Fruit fly (Drosophila melanogaster) whole organism, embryonic: ENCODE results near the gene CCHa1.

Experiments used
- CG10147 ChIP-seq: fragments of 200-800 bp; sonication (Bioruptor generic); optimal IDR thresholded peaks from 2 replicates; lab custom pipeline; 2019; ENCODE audit warnings: missing biosample characterization, mild to moderate bottlenecking, missing genetic modification characterization, moderate library complexity
- CG1024 ChIP-seq: fragments of 200-800 bp; sonication (Bioruptor generic); IDR thresholded peaks from 2 replicates; pipeline ENCODE4 v1.3.6; 2022; ENCODE audit warnings: missing biosample characterization, missing genetic modification characterization
- CG10431 ChIP-seq: fragments of 200-800 bp; sonication (Bioruptor generic); optimal IDR thresholded peaks from 3 replicates; lab custom pipeline; 2018; ENCODE audit warnings: missing biosample characterization, mild to moderate bottlenecking, missing genetic modification characterization
- CG12299 ChIP-seq: fragments of 200-800 bp; sonication (Bioruptor generic); optimal IDR thresholded peaks from 2 replicates; lab custom pipeline; 2018; ENCODE audit warnings: missing biosample characterization, mild to moderate bottlenecking, missing genetic modification characterization
- CG12942 ChIP-seq: fragments of 200-800 bp; sonication (Bioruptor generic); optimal IDR thresholded peaks from 3 replicates; lab custom pipeline; 2016; ENCODE audit warnings: missing biosample characterization, missing genetic modification characterization
- CG13624 ChIP-seq: fragments of 200-800 bp; sonication (Bioruptor generic); optimal IDR thresholded peaks from 2 replicates; lab custom pipeline; 2016; ENCODE audit warnings: missing biosample characterization, missing genetic modification characterization
- CG14710 ChIP-seq: fragments of 200-800 bp; sonication (Bioruptor generic); optimal IDR thresholded peaks from 3 replicates; lab custom pipeline; 2019; ENCODE audit warnings: missing biosample characterization, mild to moderate bottlenecking, missing genetic modification characterization, moderate library complexity
- CG17612 ChIP-seq: fragments of 200-800 bp; sonication (Bioruptor generic); IDR thresholded peaks from 2 replicates; pipeline ENCODE4 v1.3.6; 2022; ENCODE audit warnings: missing biosample characterization, missing genetic modification characterization
- CG3065 ChIP-seq: fragments of 200-800 bp; sonication (Bioruptor generic); optimal IDR thresholded peaks from 2 replicates; lab custom pipeline; 2016; ENCODE audit warnings: missing biosample characterization, missing genetic modification characterization
- CG31365 ChIP-seq: fragments of 200-800 bp; sonication (Bioruptor generic); optimal IDR thresholded peaks from 2 replicates; lab custom pipeline; 2018; ENCODE audit warnings: missing biosample characterization, mild to moderate bottlenecking, missing genetic modification characterization
- CG31388 ChIP-seq: fragments of 200-800 bp; sonication (Bioruptor generic); optimal IDR thresholded peaks from 2 replicates; lab custom pipeline; 2016; ENCODE audit warnings: missing biosample characterization, missing genetic modification characterization
- CG32532 ChIP-seq: fragments of 200-800 bp; sonication (Bioruptor generic); IDR thresholded peaks from 2 replicates; pipeline ENCODE4 v1.3.6; 2022; ENCODE audit warnings: missing biosample characterization, missing genetic modification characterization
- CG3407 ChIP-seq: fragments of 200-800 bp; sonication (Bioruptor generic); optimal IDR thresholded peaks from 2 replicates; lab custom pipeline; 2018; ENCODE audit warnings: missing biosample characterization, mild to moderate bottlenecking, missing genetic modification characterization
- CG4617 ChIP-seq: fragments of 200-800 bp; sonication (Bioruptor generic); optimal IDR thresholded peaks from 3 replicates; lab custom pipeline; 2016; ENCODE audit warnings: missing biosample characterization, missing genetic modification characterization, borderline replicate concordance
- CG6765 ChIP-seq: fragments of 200-800 bp; sonication (Bioruptor generic); optimal IDR thresholded peaks from 3 replicates; lab custom pipeline; 2017; ENCODE audit warnings: missing biosample characterization, mild to moderate bottlenecking, missing genetic modification characterization
- CG6813 ChIP-seq: fragments of 200-800 bp; sonication (Bioruptor generic); optimal IDR thresholded peaks from 2 replicates; lab custom pipeline; 2017; ENCODE audit warnings: missing biosample characterization, missing genetic modification characterization, mild to moderate bottlenecking, moderate library complexity, missing genetic modification reagents
- CG7556 ChIP-seq: fragments of 200-800 bp; sonication (Bioruptor generic); optimal IDR thresholded peaks from 2 replicates; lab custom pipeline; 2017; ENCODE audit warnings: missing biosample characterization, mild to moderate bottlenecking, missing genetic modification characterization
- CG7928 ChIP-seq: fragments of 200-800 bp; sonication (Bioruptor generic); optimal IDR thresholded peaks from 2 replicates; lab custom pipeline; 2017; ENCODE audit warnings: missing biosample characterization, mild to moderate bottlenecking, missing genetic modification characterization
- CG8089 ChIP-seq: fragments of 200-800 bp; sonication (Bioruptor generic); optimal IDR thresholded peaks from 3 replicates; lab custom pipeline; 2016; ENCODE audit warnings: missing biosample characterization, missing genetic modification characterization
- CG8478 ChIP-seq: fragments of >200 bp; optimal IDR thresholded peaks from 2 replicates; lab custom pipeline; 2018
- CG9609 ChIP-seq: fragments of 200-800 bp; sonication (Bioruptor generic); optimal IDR thresholded peaks from 3 replicates; lab custom pipeline; 2016; ENCODE audit warnings: missing biosample characterization, missing genetic modification characterization
- CG9727 ChIP-seq: fragments of 200-800 bp; sonication (Bioruptor generic); optimal IDR thresholded peaks from 3 replicates; lab custom pipeline; 2017; ENCODE audit warnings: missing biosample characterization, mild to moderate bottlenecking, missing genetic modification characterization
- Drgx ChIP-seq: fragments of 200-800 bp; sonication (Bioruptor generic); IDR thresholded peaks from 2 replicates; pipeline ENCODE4 v1.3.6; 2022; ENCODE audit warnings: missing biosample characterization, missing genetic modification characterization
- HmgZ ChIP-seq: fragments of 200-800 bp; sonication (Bioruptor generic); optimal IDR thresholded peaks from 2 replicates; lab custom pipeline; 2018; ENCODE audit warnings: missing biosample characterization, mild to moderate bottlenecking, missing genetic modification characterization
- Hr51 ChIP-seq, 2 experiments: fragments of 200-800 bp; sonication (Bioruptor generic); optimal IDR thresholded peaks; 2 replicates in 1 of 2; 3 replicates in 1 of 2; lab custom pipeline; 2016 to 2018; ENCODE audit warnings: missing biosample characterization in 2 of 2, missing genetic modification characterization in 2 of 2, mild to moderate bottlenecking in 1 of 2, moderate library complexity in 1 of 2
- Meics ChIP-seq: fragments of 200-800 bp; sonication (Bioruptor generic); optimal IDR thresholded peaks from 2 replicates; lab custom pipeline; 2017; ENCODE audit warnings: missing biosample characterization, mild to moderate bottlenecking, missing genetic modification characterization
- Oaz ChIP-seq: fragments of 200-800 bp; sonication (Bioruptor generic); IDR thresholded peaks from 2 replicates; pipeline ENCODE4 v1.3.6; 2022; ENCODE audit warnings: missing biosample characterization, missing genetic modification characterization
- Optix ChIP-seq: fragments of 200-800 bp; sonication (Bioruptor generic); IDR thresholded peaks from 3 replicates; pipeline ENCODE4 v1.3.6; 2022; ENCODE audit warnings: missing biosample characterization, missing genetic modification characterization
- Ptx1 ChIP-seq: fragments of 200-800 bp; sonication (Bioruptor generic); IDR thresholded peaks from 2 replicates; pipeline ENCODE4 v1.3.6; 2022; ENCODE audit warnings: missing biosample characterization, missing genetic modification characterization
- Scr ChIP-seq: fragments of 200-800 bp; sonication (Bioruptor generic); IDR thresholded peaks from 2 replicates; pipeline ENCODE4 v1.3.6; 2022; ENCODE audit warnings: missing biosample characterization, missing genetic modification characterization; ENCODE audit not compliant: partially characterized antibody
- Sox100B ChIP-seq: fragments of 200-800 bp; sonication (Bioruptor generic); optimal IDR thresholded peaks from 3 replicates; lab custom pipeline; 2018; ENCODE audit warnings: missing biosample characterization, mild to moderate bottlenecking, missing genetic modification characterization
- Trl ChIP-seq, 3 experiments: fragments of >200 bp in 2 of 3; fragments of 200-800 bp in 1 of 3; sonication (Bioruptor generic) in 1 of 3; optimal IDR thresholded peaks; 2 replicates in 1 of 3; 3 replicates in 2 of 3; lab custom pipeline; 2016 to 2017; ENCODE audit warnings: missing biosample characterization in 1 of 3, missing genetic modification characterization in 1 of 3
- bcd ChIP-seq: fragments of 200-800 bp; sonication (Bioruptor generic); optimal IDR thresholded peaks from 2 replicates; lab custom pipeline; 2017; ENCODE audit warnings: missing biosample characterization, mild to moderate bottlenecking, missing genetic modification characterization
- bsh ChIP-seq, 2 experiments: fragments of 200-800 bp; sonication (Bioruptor generic); optimal IDR thresholded peaks; 2 replicates each; lab custom pipeline; 2017 to 2018; ENCODE audit warnings: mild to moderate bottlenecking in 2 of 2, missing biosample characterization in 2 of 2, missing genetic modification characterization in 2 of 2, moderate library complexity in 1 of 2
- cas ChIP-seq: fragments of 200-800 bp; sonication (Bioruptor generic); IDR thresholded peaks from 2 replicates; pipeline ENCODE4 v1.3.6; 2022; ENCODE audit warnings: missing biosample characterization, missing genetic modification characterization
- cg ChIP-seq: fragments of 200-800 bp; sonication (Bioruptor generic); optimal IDR thresholded peaks from 3 replicates; lab custom pipeline; 2019; ENCODE audit warnings: missing biosample characterization, mild to moderate bottlenecking, missing genetic modification characterization, moderate library complexity
- da ChIP-seq: fragments of 200-800 bp; sonication (Bioruptor generic); optimal IDR thresholded peaks from 2 replicates; lab custom pipeline; 2016; ENCODE audit warnings: missing biosample characterization, missing genetic modification characterization
- dmrt11E ChIP-seq: fragments of 200-800 bp; sonication (Bioruptor generic); optimal IDR thresholded peaks from 3 replicates; lab custom pipeline; 2018; ENCODE audit warnings: missing biosample characterization, mild to moderate bottlenecking, missing genetic modification characterization, moderate library complexity
- dmrt99B ChIP-seq: fragments of 200-800 bp; sonication (Bioruptor generic); optimal IDR thresholded peaks from 2 replicates; lab custom pipeline; 2018; ENCODE audit warnings: missing biosample characterization, mild to moderate bottlenecking, missing genetic modification characterization, moderate library complexity
- grn ChIP-seq: fragments of 200-800 bp; sonication (Bioruptor generic); optimal IDR thresholded peaks from 3 replicates; lab custom pipeline; 2017; ENCODE audit warnings: missing biosample characterization, missing genetic modification characterization
- lab ChIP-seq: fragments of 200-800 bp; sonication (Bioruptor generic); optimal IDR thresholded peaks from 3 replicates; lab custom pipeline; 2017; ENCODE audit warnings: missing biosample characterization, missing genetic modification characterization, mild to moderate bottlenecking, moderate library complexity, missing genetic modification reagents
- lbe ChIP-seq: fragments of 200-800 bp; sonication (Bioruptor generic); optimal IDR thresholded peaks from 2 replicates; lab custom pipeline; 2016; ENCODE audit warnings: missing biosample characterization, mild to moderate bottlenecking, missing genetic modification characterization
- mam ChIP-seq: fragments of 200-800 bp; sonication (Bioruptor generic); optimal IDR thresholded peaks from 3 replicates; lab custom pipeline; 2016; ENCODE audit warnings: missing biosample characterization, missing genetic modification characterization
- mirr ChIP-seq: fragments of 200-800 bp; sonication (Bioruptor generic); optimal IDR thresholded peaks from 3 replicates; lab custom pipeline; 2018; ENCODE audit warnings: missing biosample characterization, mild to moderate bottlenecking, missing genetic modification characterization
- pfk ChIP-seq: fragments of 200-800 bp; sonication (Bioruptor generic); optimal IDR thresholded peaks from 2 replicates; lab custom pipeline; 2018; ENCODE audit warnings: missing biosample characterization, mild to moderate bottlenecking, missing genetic modification characterization, moderate library complexity
- pzg ChIP-seq: fragments of 200-800 bp; sonication (Bioruptor generic); optimal IDR thresholded peaks from 3 replicates; lab custom pipeline; 2018; ENCODE audit warnings: missing biosample characterization, mild to moderate bottlenecking, missing genetic modification characterization, moderate library complexity
- ro ChIP-seq: fragments of 200-800 bp; sonication (Bioruptor generic); IDR thresholded peaks from 2 replicates; pipeline ENCODE4 v1.3.6; 2022; ENCODE audit warnings: missing biosample characterization, missing genetic modification characterization
- trh ChIP-seq: fragments of 200-800 bp; sonication (Bioruptor generic); optimal IDR thresholded peaks from 2 replicates; lab custom pipeline; 2016; ENCODE audit warnings: missing biosample characterization, missing genetic modification characterization
- unpg ChIP-seq: fragments of 200-800 bp; sonication (Bioruptor generic); optimal IDR thresholded peaks from 3 replicates; lab custom pipeline; 2018; ENCODE audit warnings: missing biosample characterization, mild to moderate bottlenecking, missing genetic modification characterization, moderate library complexity
- wek ChIP-seq: fragments of 200-800 bp; sonication (Bioruptor generic); optimal IDR thresholded peaks from 3 replicates; lab custom pipeline; 2018; ENCODE audit warnings: missing biosample characterization, mild to moderate bottlenecking, missing genetic modification characterization, moderate library complexity

Gene CCHa1

DNA sequence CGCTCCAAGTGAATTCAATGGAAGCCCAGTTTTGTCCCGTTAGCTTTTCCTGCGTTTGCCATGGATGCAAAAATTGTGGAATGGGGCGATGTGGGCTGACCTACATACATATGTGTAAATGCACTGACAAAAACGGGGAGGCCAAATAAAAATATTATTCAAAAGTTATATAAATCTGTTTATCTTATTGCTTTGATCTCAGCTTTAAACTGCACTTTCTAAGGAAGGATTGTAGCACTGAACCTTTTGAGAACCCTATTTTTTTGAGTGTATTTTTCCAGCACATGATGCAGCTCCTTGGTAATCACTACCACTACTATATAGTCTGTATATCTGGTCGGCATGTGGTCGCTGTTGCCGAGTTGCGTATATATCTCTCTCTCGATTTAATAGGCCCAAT, 19.6 kb downstream of the CCHa1 start (continued):
- no peak for TF ChIP-seq da (GFP tag; lab: Kevin White, UChicago)
- TF ChIP-seq CG13624 (GFP tag; lab: Kevin White, UChicago): no peak
- TF ChIP-seq CG9727 (GFP tag; lab: Kevin White, UChicago): peak; percentile 19
- TF ChIP-seq Sox100B: peak; percentile 35
- no peak for TF ChIP-seq CG7928 (GFP tag; lab: Kevin White, UChicago)
- no peak for TF ChIP-seq trh (GFP tag; lab: Kevin White, UChicago)
- TF ChIP-seq CG10147 (GFP tag; lab: Kevin White, UChicago): peak; percentile 25
- no peak for TF ChIP-seq Trl (optimal IDR thresholded peaks at IDR 0.05; lab: Kevin White, UChicago)
- TF ChIP-seq Trl (GFP tag; optimal IDR thresholded peaks at IDR 0.05; lab: Kevin White, UChicago): no peak
- peak in 1 of 2 experiments; percentile 31 for TF ChIP-seq bsh (GFP tag; optimal IDR thresholded peaks at IDR 0.05; lab: Kevin White, UChicago)
- peak; percentile 77 for TF ChIP-seq lab (GFP tag; lab: Kevin White, UChicago)
- peak; percentile 28 for TF ChIP-seq bcd (GFP tag; lab: Kevin White, UChicago)
- peak; percentile 65 for TF ChIP-seq dmrt99B (tag; lab: Kevin White, UChicago)
- peak; percentile 2 for TF ChIP-seq CG12942 (GFP tag; lab: Kevin White, UChicago)
- TF ChIP-seq unpg (GFP tag; lab: Kevin White, UChicago): peak; percentile 26
- no peak for TF ChIP-seq cg
- no peak for TF ChIP-seq pfk (GFP tag; lab: Kevin White, UChicago)
- no peak for TF ChIP-seq ro (GFP tag; lab: Robert Waterston, UW)
- no peak for TF ChIP-seq cas (GFP tag; lab: Robert Waterston, UW)
- TF ChIP-seq CG17612 (GFP tag; lab: Robert Waterston, UW): 0 out of 2 replicates have a peak, but pooled peaks have one; percentile 32
- no peak for TF ChIP-seq CG8089
- no peak for TF ChIP-seq CG6813 (GFP tag; lab: Kevin White, UChicago)
- TF ChIP-seq Ptx1 (GFP tag; lab: Robert Waterston, UW): peak; percentile 69
- no peak for TF ChIP-seq pzg
- no peak for TF ChIP-seq CG7556 (GFP tag; lab: Kevin White, UChicago)
- TF ChIP-seq CG14710 (tag; lab: Kevin White, UChicago): peak; percentile 5
- TF ChIP-seq CG31388 (GFP tag; lab: Kevin White, UChicago): no peak
- TF ChIP-seq CG3065 (GFP tag; lab: Kevin White, UChicago): no peak
- TF ChIP-seq CG8478 (lab: Kevin White, UChicago): no peak
- TF ChIP-seq grn (GFP tag; lab: Kevin White, UChicago): no peak
- no peak for TF ChIP-seq dmrt11E (tag; lab: Kevin White, UChicago)
- peak; percentile 34 for TF ChIP-seq Meics (GFP tag; lab: Kevin White, UChicago)
- TF ChIP-seq Hr51 (GFP tag; optimal IDR thresholded peaks at IDR 0.05; lab: Kevin White, UChicago): peak in 1 of 2 experiments; percentile 55
- TF ChIP-seq mam (GFP tag; lab: Kevin White, UChicago): peak; percentile 3
- TF ChIP-seq HmgZ (tag; lab: Kevin White, UChicago): no peak
- TF ChIP-seq CG9609 (GFP tag; lab: Kevin White, UChicago): no peak
- no peak for TF ChIP-seq CG3407 (GFP tag; lab: Kevin White, UChicago)
- TF ChIP-seq wek (GFP tag; lab: Kevin White, UChicago): no peak
- no peak for TF ChIP-seq lbe (GFP tag; lab: Kevin White, UChicago)
- peak; percentile 63; the same call in 1 of the 2 replicates for TF ChIP-seq CG32532 (GFP tag; lab: Robert Waterston, UW)
- TF ChIP-seq CG12299 (tag; lab: Kevin White, UChicago): no peak
- TF ChIP-seq CG6765 (GFP tag; lab: Kevin White, UChicago): no peak
- no peak for TF ChIP-seq CG31365 (tag; lab: Kevin White, UChicago)
- TF ChIP-seq mirr (GFP tag; lab: Kevin White, UChicago): no peak
- no peak for TF ChIP-seq CG10431 (GFP tag; lab: Kevin White, UChicago)
- no peak for TF ChIP-seq CG4617 (GFP tag; lab: Kevin White, UChicago)
- peak; percentile 69 for TF ChIP-seq Drgx (GFP tag; lab: Robert Waterston, UW)
- 0 out of 3 replicates have a peak, but pooled peaks have one; percentile 33 for TF ChIP-seq Optix (GFP tag; lab: Robert Waterston, UW)
- peak; percentile 50 for TF ChIP-seq CG1024 (GFP tag; lab: Robert Waterston, UW)
- TF ChIP-seq Scr: no peak
- no peak for TF ChIP-seq Oaz (GFP tag; lab: Robert Waterston, UW)
